Worm (Caenorhabditis elegans) whole organism, L1 larva: ENCODE data around the gene arl-8.

ENCODE experiments used
- C16A3.4 ChIP-seq: fragments of 150-350 bp; optimal IDR thresholded peaks from 2 replicates; lab custom pipeline; 2014; ENCODE audit warnings: missing biosample characterization, missing genetic modification characterization
- C34B4.2 ChIP-seq: sonication (generic microtip); optimal IDR thresholded peaks from 2 replicates; lab custom pipeline; 2017; ENCODE audit warnings: mild to moderate bottlenecking, missing genetic modification characterization, missing compliant biosample characterization
- ama-1 ChIP-seq: fragments of 150-350 bp; optimal IDR thresholded peaks from 2 replicates; lab custom pipeline; 2014
- blmp-1 ChIP-seq: fragments of 150-350 bp; optimal IDR thresholded peaks from 2 replicates; lab custom pipeline; 2014; ENCODE audit warnings: missing biosample characterization, missing genetic modification characterization
- ceh-8 ChIP-seq: fragments of 200-800 bp; sonication (Bioruptor generic); optimal IDR thresholded peaks from 2 replicates; lab custom pipeline; 2018; ENCODE audit warnings: mild to moderate bottlenecking, missing genetic modification characterization, moderate library complexity, missing compliant biosample characterization
- ceh-82 ChIP-seq, 3 experiments: fragments of 150-350 bp in 1 of 3; sonication (generic microtip) in 2 of 3; optimal IDR thresholded peaks; 2 replicates each; lab custom pipeline; 2014 to 2017; ENCODE audit warnings: missing biosample characterization in 3 of 3, missing genetic modification characterization in 3 of 3
- ceh-90 ChIP-seq: sonication (generic microtip); optimal IDR thresholded peaks from 2 replicates; lab custom pipeline; 2016; ENCODE audit warnings: missing genetic modification characterization, missing compliant biosample characterization
- dpl-1 ChIP-seq, 3 experiments: fragments of 150-350 bp in 2 of 3; sonication (generic microtip) in 1 of 3; optimal IDR thresholded peaks; 2 replicates each; lab custom pipeline; 2014 to 2017; ENCODE audit warnings: missing biosample characterization in 3 of 3, missing genetic modification characterization in 3 of 3, missing genetic modification reagents in 3 of 3
- dsc-1 ChIP-seq: sonication (generic microtip); optimal IDR thresholded peaks from 2 replicates; lab custom pipeline; 2016; ENCODE audit warnings: mild to moderate bottlenecking, missing genetic modification characterization, missing compliant biosample characterization
- efl-1 ChIP-seq, 4 experiments: fragments of 150-350 bp; optimal IDR thresholded peaks in 3 of 4; peaks in 1 of 4; 1 replicate in 1 of 4; 2 replicates in 3 of 4; lab custom pipeline; 2014; ENCODE audit warnings: missing biosample characterization in 2 of 4, missing genetic modification characterization in 2 of 4, missing genetic modification reagents in 2 of 4
- egl-13 ChIP-seq: sonication (generic microtip); optimal IDR thresholded peaks from 2 replicates; lab custom pipeline; 2016; ENCODE audit warnings: missing genotype, missing genetic modification reagents, missing genetic modification characterization, missing compliant biosample characterization
- elt-2 ChIP-seq: sonication (generic microtip); optimal IDR thresholded peaks from 2 replicates; lab custom pipeline; 2016; ENCODE audit warnings: missing genetic modification characterization, mild to moderate bottlenecking, inconsistent platforms, missing compliant biosample characterization, missing genetic modification reagents
- elt-3 ChIP-seq, 6 experiments: fragments of 150-350 bp in 1 of 6; sonication (generic microtip); optimal IDR thresholded peaks; 2 replicates each; lab custom pipeline; 2017 to 2018; ENCODE audit warnings: missing biosample characterization in 6 of 6, missing genetic modification characterization in 6 of 6, inconsistent platforms in 1 of 6
- fkh-8 ChIP-seq: sonication (generic microtip); optimal IDR thresholded peaks from 2 replicates; lab custom pipeline; 2016; ENCODE audit warnings: mild to moderate bottlenecking, missing genetic modification characterization, missing compliant biosample characterization
- grh-1 ChIP-seq: fragments of 200-800 bp; sonication (Bioruptor generic); IDR thresholded peaks from 2 replicates; pipeline ENCODE4 v1.3.6; 2022; ENCODE audit warnings: missing genetic modification reagents, missing genetic modification characterization, missing compliant biosample characterization
- hlh-17 ChIP-seq: fragments of 200-800 bp; sonication (Bioruptor generic); optimal IDR thresholded peaks from 2 replicates; lab custom pipeline; 2018; ENCODE audit warnings: missing genetic modification characterization, mild to moderate bottlenecking, missing compliant biosample characterization, moderate library complexity, borderline replicate concordance
- hlh-4 ChIP-seq: sonication (generic microtip); optimal IDR thresholded peaks from 2 replicates; lab custom pipeline; 2016; ENCODE audit warnings: mild to moderate bottlenecking, missing genetic modification characterization, missing compliant biosample characterization
- irx-1 ChIP-seq: sonication (generic microtip); optimal IDR thresholded peaks from 2 replicates; lab custom pipeline; 2016; ENCODE audit warnings: missing genetic modification characterization, missing compliant biosample characterization
- isw-1 ChIP-seq: fragments of 200-800 bp; sonication (Bioruptor generic); IDR thresholded peaks from 2 replicates; pipeline ENCODE4 v1.3.6; 2022; ENCODE audit warnings: missing genetic modification characterization, missing compliant biosample characterization
- jun-1 ChIP-seq: fragments of 150-350 bp; optimal IDR thresholded peaks from 2 replicates; lab custom pipeline; 2014; ENCODE audit warnings: missing biosample characterization, missing genetic modification reagents, missing genetic modification characterization
- lin-13 ChIP-seq: fragments of 150-350 bp; optimal IDR thresholded peaks from 2 replicates; lab custom pipeline; 2014; ENCODE audit warnings: missing biosample characterization, missing genetic modification reagents, missing genetic modification characterization
- lin-14 ChIP-seq: fragments of 200-800 bp; sonication (Bioruptor generic); optimal IDR thresholded peaks from 2 replicates; lab custom pipeline; 2018; ENCODE audit warnings: mild to moderate bottlenecking, missing genetic modification characterization, moderate library complexity, missing compliant biosample characterization
- lin-35 ChIP-seq, 2 experiments: fragments of 150-350 bp; optimal IDR thresholded peaks; 2 replicates each; lab custom pipeline; 2014; ENCODE audit warnings: missing biosample characterization in 2 of 2, missing genetic modification characterization in 2 of 2, missing genetic modification reagents in 2 of 2
- lir-3 ChIP-seq: sonication (generic microtip); optimal IDR thresholded peaks from 2 replicates; lab custom pipeline; 2016; ENCODE audit warnings: mild to moderate bottlenecking, missing genetic modification characterization, moderate library complexity, missing compliant biosample characterization; ENCODE audit not compliant: poor library complexity
- lsy-2 ChIP-seq, 2 experiments: fragments of 150-350 bp; optimal IDR thresholded peaks; 2 replicates each; lab custom pipeline; 2014; ENCODE audit warnings: missing biosample characterization in 2 of 2, missing genetic modification characterization in 2 of 2
- mab-9 ChIP-seq: fragments of 200-800 bp; sonication (Bioruptor generic); IDR thresholded peaks from 2 replicates; pipeline ENCODE4 v1.3.6; 2022; ENCODE audit warnings: missing genetic modification reagents, missing genetic modification characterization, missing compliant biosample characterization
- mdl-1 ChIP-seq, 2 experiments: fragments of 150-350 bp; optimal IDR thresholded peaks; 2 replicates each; lab custom pipeline; 2014 to 2017; ENCODE audit warnings: missing biosample characterization in 2 of 2, missing genetic modification characterization in 2 of 2, inconsistent platforms in 1 of 2
- mep-1 ChIP-seq: fragments of 150-350 bp; optimal IDR thresholded peaks from 2 replicates; lab custom pipeline; 2014; ENCODE audit warnings: missing biosample characterization, missing genetic modification characterization
- nhr-19 ChIP-seq: fragments of 200-800 bp; sonication (Bioruptor generic); conservative IDR thresholded peaks from 2 replicates; pipeline ENCODE4 v1.3.6; 2022; ENCODE audit warnings: missing genetic modification characterization, missing compliant biosample characterization
- nhr-20 ChIP-seq: sonication (generic microtip); optimal IDR thresholded peaks from 2 replicates; lab custom pipeline; 2016; ENCODE audit warnings: mild to moderate bottlenecking, missing genetic modification characterization, missing compliant biosample characterization
- nhr-47 ChIP-seq: sonication (generic microtip); optimal IDR thresholded peaks from 2 replicates; lab custom pipeline; 2016; ENCODE audit warnings: mild to moderate bottlenecking, missing genetic modification characterization, moderate library complexity, missing compliant biosample characterization
- nhr-71 ChIP-seq: sonication (generic microtip); optimal IDR thresholded peaks from 2 replicates; lab custom pipeline; 2016; ENCODE audit warnings: mild to moderate bottlenecking, missing genetic modification characterization, moderate library complexity, missing compliant biosample characterization
- nhr-85 ChIP-seq: sonication (generic microtip); peaks from one replicate; lab custom pipeline; 2016; ENCODE audit warnings: missing genetic modification characterization, inconsistent platforms, missing compliant biosample characterization
- nhr-90 ChIP-seq: sonication (generic microtip); optimal IDR thresholded peaks from 2 replicates; lab custom pipeline; 2016; ENCODE audit warnings: mild to moderate bottlenecking, missing genetic modification characterization, missing compliant biosample characterization; ENCODE audit not compliant: poor library complexity
- rnt-1 ChIP-seq: sonication (generic microtip); optimal IDR thresholded peaks from 2 replicates; lab custom pipeline; 2016; ENCODE audit warnings: mild to moderate bottlenecking, missing genetic modification characterization, moderate library complexity, missing compliant biosample characterization
- skn-1 ChIP-seq: fragments of 150-350 bp; optimal IDR thresholded peaks from 2 replicates; lab custom pipeline; 2014; ENCODE audit warnings: missing biosample characterization, missing genetic modification characterization
- snpc-4 ChIP-seq: fragments of 150-350 bp; optimal IDR thresholded peaks from 2 replicates; lab custom pipeline; 2014; ENCODE audit warnings: missing biosample characterization, missing genetic modification characterization
- snu-23 ChIP-seq: sonication (generic microtip); optimal IDR thresholded peaks from 2 replicates; lab custom pipeline; 2016; ENCODE audit warnings: missing genetic modification characterization, missing compliant biosample characterization
- swsn-7 ChIP-seq: sonication (generic microtip); optimal IDR thresholded peaks from 2 replicates; lab custom pipeline; 2016; ENCODE audit warnings: missing genetic modification characterization, missing compliant biosample characterization
- tbx-2 ChIP-seq: sonication (generic microtip); optimal IDR thresholded peaks from 2 replicates; lab custom pipeline; 2016; ENCODE audit warnings: missing genetic modification characterization, missing compliant biosample characterization
- tlp-1 ChIP-seq: fragments of 150-350 bp; optimal IDR thresholded peaks from 2 replicates; lab custom pipeline; 2014; ENCODE audit warnings: missing biosample characterization, missing genetic modification characterization
- unc-86 ChIP-seq: sonication (generic microtip); optimal IDR thresholded peaks from 2 replicates; lab custom pipeline; 2016; ENCODE audit warnings: missing genetic modification characterization, missing compliant biosample characterization
- unc-98 ChIP-seq: fragments of 200-800 bp; sonication (Bioruptor generic); IDR thresholded peaks from 2 replicates; pipeline ENCODE4 v1.3.6; 2022; ENCODE audit warnings: missing genetic modification characterization, missing compliant biosample characterization
- xbp-1 ChIP-seq: sonication (generic microtip); optimal IDR thresholded peaks from 2 replicates; lab custom pipeline; 2016; ENCODE audit warnings: missing genetic modification characterization, missing compliant biosample characterization
- zag-1 ChIP-seq: fragments of 150-350 bp; optimal IDR thresholded peaks from 2 replicates; lab custom pipeline; 2014; ENCODE audit warnings: missing biosample characterization, missing genetic modification characterization
- zip-4 ChIP-seq: fragments of 200-800 bp; sonication (Bioruptor generic); optimal IDR thresholded peaks from 2 replicates; lab custom pipeline; 2018; ENCODE audit warnings: mild to moderate bottlenecking, missing genetic modification characterization, moderate library complexity, missing compliant biosample characterization
- ztf-11 ChIP-seq, 2 experiments: sonication (generic microtip); optimal IDR thresholded peaks; 2 replicates each; lab custom pipeline; 2016 to 2017; ENCODE audit warnings: missing genetic modification characterization in 2 of 2, missing biosample characterization in 1 of 2, missing compliant biosample characterization in 1 of 2

arl-8 gene

ce11 chrIV:14760845-14761244 lies 37.1 kb upstream of the arl-8 start, which contains the start of gene ptp-5.2:
TSS of gene ptp-5.2 (minus strand) at chrIV:14760945.
- TF ChIP-seq dsc-1 (tag; lab: Kevin White, UChicago) (no peak), irx-1 (tag; lab: Kevin White, UChicago) (no peak), C34B4.2 (tag; lab: Kevin White, UChicago) (no peak), unc-98 (no peak), grh-1 (no peak), zip-4 (GFP tag; lab: Kevin White, UChicago) (no peak), ceh-90 (no peak), hlh-4 (no peak), hlh-17 (no peak), snpc-4 (no peak), ztf-11 (tag; optimal IDR thresholded peaks at IDR 0.05; lab: Kevin White, UChicago) (no peak), lin-14 (GFP tag; lab: Kevin White, UChicago) (no peak), zag-1 (tag; lab: Kevin White, UChicago) (no peak), skn-1 (no peak), ceh-8 (GFP tag; lab: Kevin White, UChicago) (no peak), tlp-1 (no peak)

- TF ChIP-seq efl-1 (optimal IDR thresholded peaks at IDR 0.05; lab: Kevin White, UChicago) (peak; percentile 50 to 55), efl-1 (GFP tag; optimal IDR thresholded peaks at IDR 0.05 in 1 of 2; lab: Kevin White, UChicago) (peak; percentile 44 to 92), swsn-7 (peak; percentile 57), elt-2 (tag; lab: Kevin White, UChicago) (peak; percentile 47), lin-13 (peak; percentile 48), unc-86 (tag; lab: Kevin White, UChicago) (peak; percentile 50), skn-1 (peak; percentile 24), mep-1 (tag; lab: Kevin White, UChicago) (peak; percentile 64), ama-1 (peak; percentile 57), ceh-82 (tag; optimal IDR thresholded peaks at IDR 0.05; lab: Kevin White, UChicago) (peak in 1 of 3 experiments; percentile 34), snu-23 (GFP tag; lab: Kevin White, UChicago) (peak; percentile 77), blmp-1 (tag; lab: Kevin White, UChicago) (peak; percentile 72), nhr-19 (GFP tag; lab: Robert Waterston, UW) (peak; percentile 69), dpl-1 (GFP tag; optimal IDR thresholded peaks at IDR 0.05; lab: Kevin White, UChicago) (peak; percentile 19 to 35 (median 32)), xbp-1 (tag; lab: Kevin White, UChicago) (peak; percentile 62), egl-13 (tag; lab: Kevin White, UChicago) (peak; percentile 22), mdl-1 (tag; optimal IDR thresholded peaks at IDR 0.05; lab: Kevin White, UChicago) (peak in 1 of 2 experiments; percentile 80), jun-1 (tag; lab: Kevin White, UChicago) (peak; percentile 2), fkh-8 (peak; percentile 72), isw-1 (peak; percentile 60), nhr-90 (tag; lab: Kevin White, UChicago) (peak; percentile 28), tbx-2 (peak; percentile 61), elt-3 (tag; optimal IDR thresholded peaks at IDR 0.05; lab: Kevin White, UChicago) (peak in 1 of 6 experiments; percentile 28), lsy-2 (tag; optimal IDR thresholded peaks at IDR 0.05; lab: Kevin White, UChicago) (peak; percentile 61 to 77), snpc-4 (peak; percentile 13), dsc-1 (tag; lab: Kevin White, UChicago) (peak; percentile 39), mab-9 (GFP tag; lab: Robert Waterston, UW) (peak; percentile 44; the same call in 1 of the 2 replicates), lir-3 (peak; percentile 47), lin-35 (GFP tag; optimal IDR thresholded peaks at IDR 0.05; lab: Kevin White, UChicago) (peak; percentile 50 to 79), nhr-71 (peak; percentile 89), rnt-1 (tag; lab: Kevin White, UChicago) (peak; percentile 57), C16A3.4 (tag; lab: Kevin White, UChicago) (peak; percentile 51), nhr-47 (tag; lab: Kevin White, UChicago) (peak; percentile 71), lin-14 (GFP tag; lab: Kevin White, UChicago) (peak; percentile 89), nhr-20 (peak; percentile 80), nhr-85 (tag; lab: Kevin White, UChicago) (peak; percentile 77)
These were observed 34.6 kb upstream of the arl-8 start for ce11 chrIV:14763348-14763747.
